Worm (Caenorhabditis elegans): ENCODE results near the gene T28A11.19.

ce11 chrV:3318975-3319374 is 49.7 kb upstream of the T28A11.19 start, which contains the start of gene F35F10.13:
- TF ChIP-seq fkh-10 (GFP tag; optimal IDR thresholded peaks at IDR 0.05): no peak
- TF ChIP-seq ztf-4 (tag; optimal IDR thresholded peaks at IDR 0.05): no peak
- no peak for TF ChIP-seq nhr-12 (tag; optimal IDR thresholded peaks at IDR 0.05)
- no peak for TF ChIP-seq nfya-1 (tag; optimal IDR thresholded peaks at IDR 0.05; ENCODE audit: insufficient read depth)
- no peak for TF ChIP-seq unc-62 (GFP tag; optimal IDR thresholded peaks at IDR 0.05)
- TF ChIP-seq elt-1 (tag; optimal IDR thresholded peaks at IDR 0.05): no peak
- TF ChIP-seq nhr-23 (tag; optimal IDR thresholded peaks at IDR 0.05): no peak
